Worm (Caenorhabditis elegans): ENCODE measurements around the gene C27D8.2.

C27D8.2 gene

ce11 chrIV:12755641-12756040, 44.6 kb downstream of the C27D8.2 start:
- TF ChIP-seq ztf-23 (GFP tag; IDR thresholded peaks at IDR 0.05): no peak
- no peak for TF ChIP-seq T22C8.4 (GFP tag; IDR thresholded peaks at IDR 0.05)
- no peak for TF ChIP-seq cog-1 (tag; optimal IDR thresholded peaks at IDR 0.05)
- TF ChIP-seq med-1 (GFP tag; optimal IDR thresholded peaks at IDR 0.05; ENCODE audit: insufficient read depth): no peak
- no peak for TF ChIP-seq ref-1 (GFP tag; conservative IDR thresholded peaks at IDR 0.05)
- TF ChIP-seq flt-1 (GFP tag; IDR thresholded peaks at IDR 0.05): no peak
- TF ChIP-seq ztf-29 (GFP tag; IDR thresholded peaks at IDR 0.05): no peak
- no peak for TF ChIP-seq klf-2 (GFP tag; conservative IDR thresholded peaks at IDR 0.05)
- TF ChIP-seq tab-1 (GFP tag; IDR thresholded peaks at IDR 0.05): no peak

- TF ChIP-seq klf-2 (GFP tag; conservative IDR thresholded peaks at IDR 0.05) (no peak), cog-1 (tag; optimal IDR thresholded peaks at IDR 0.05) (no peak)
Observed at ce11 chrIV:12757470-12757869, 46.5 kb downstream of the C27D8.2 start, which contains the start of gene flp-9. Gene flp-9, minus strand, starts transcription at chrIV:12757570.

- TF ChIP-seq flt-1 (GFP tag; IDR thresholded peaks at IDR 0.05): no peak
- TF ChIP-seq cog-1 (tag; optimal IDR thresholded peaks at IDR 0.05): no peak
- TF ChIP-seq med-1 (GFP tag; optimal IDR thresholded peaks at IDR 0.05; ENCODE audit: insufficient read depth): no peak
- TF ChIP-seq ztf-29 (GFP tag; IDR thresholded peaks at IDR 0.05): no peak
- no peak for TF ChIP-seq klf-2 (GFP tag; conservative IDR thresholded peaks at IDR 0.05)
- TF ChIP-seq ref-1 (GFP tag; conservative IDR thresholded peaks at IDR 0.05): no peak
- TF ChIP-seq T22C8.4 (GFP tag; IDR thresholded peaks at IDR 0.05): no peak
- no peak for TF ChIP-seq tab-1 (GFP tag; IDR thresholded peaks at IDR 0.05)
- no peak for TF ChIP-seq ztf-23 (GFP tag; IDR thresholded peaks at IDR 0.05)
Observed at ce11 chrIV:12762782-12763181, 51.8 kb downstream of the C27D8.2 start.

Data from whole organism, midembryonic.